Fruit fly (Drosophila melanogaster) Kc167 (cell line): ENCODE measurements around the gene Septin2.

Source experiments
- Myc ChIP-seq: fragments of >200 bp; optimal IDR thresholded peaks from 2 replicates; lab custom pipeline; 2017; ENCODE audit warnings: missing external identifiers
- Sin3A ChIP-seq: fragments of >200 bp; optimal IDR thresholded peaks from 2 replicates; lab custom pipeline; 2018; ENCODE audit warnings: missing external identifiers
- h ChIP-seq: fragments of >200 bp; optimal IDR thresholded peaks from 3 replicates; lab custom pipeline; 2018; ENCODE audit warnings: missing external identifiers
- insv ChIP-seq: fragments of >200 bp; optimal IDR thresholded peaks from 3 replicates; lab custom pipeline; 2018; ENCODE audit warnings: missing external identifiers
- psq ChIP-seq: fragments of >200 bp; optimal IDR thresholded peaks from 2 replicates; lab custom pipeline; 2017; ENCODE audit warnings: missing external identifiers
- ttk ChIP-seq: sonication (Bioruptor generic); optimal IDR thresholded peaks from 2 replicates; lab custom pipeline; 2017; ENCODE audit warnings: missing external identifiers

Septin2 gene

DNA sequence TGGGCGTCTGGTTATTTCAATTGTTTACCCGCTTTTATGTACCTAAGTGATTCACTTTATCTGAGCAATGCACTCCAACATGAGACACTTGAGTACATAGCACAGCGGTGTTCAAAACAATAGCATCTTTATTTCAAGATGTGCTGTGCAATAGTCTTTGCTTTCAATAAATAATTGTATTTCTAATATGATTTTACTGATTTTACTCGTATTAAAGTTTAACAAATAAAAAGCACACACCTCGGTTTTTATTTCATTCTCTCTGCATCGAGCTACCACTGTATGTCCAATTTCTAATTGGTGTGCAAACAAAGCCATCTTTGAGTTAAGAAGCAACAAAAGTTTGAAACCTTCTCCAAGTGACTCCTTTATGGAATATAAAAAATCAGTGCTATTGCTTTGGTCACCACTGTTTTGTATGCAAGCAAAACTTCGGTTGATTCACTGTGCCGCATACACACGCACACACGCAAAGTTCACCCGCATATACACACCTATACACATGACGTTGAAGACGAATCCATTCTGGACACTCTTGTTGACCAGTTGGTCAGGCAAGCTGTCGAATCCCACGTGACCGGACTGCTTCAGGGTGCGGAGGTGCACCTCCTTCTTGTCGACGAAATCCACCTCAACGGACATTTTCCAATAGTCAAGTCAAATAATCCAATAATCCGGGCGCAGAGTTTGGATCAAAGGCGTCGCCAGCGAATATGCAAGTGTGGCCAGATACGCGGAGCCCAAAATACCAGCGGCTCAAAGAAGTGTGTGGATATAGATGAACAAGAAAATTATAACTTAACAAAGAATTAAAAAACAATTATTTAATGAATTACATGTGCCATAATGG is at the start of gene Septin2:
TSS of gene Septin2 (minus strand) at position 727 of the 850 bp plus-strand sequence.
- TF ChIP-seq psq (no peak), Myc (lab: Kevin White, UChicago) (no peak), h (lab: Kevin White, UChicago) (no peak), insv (lab: Kevin White, UChicago) (no peak), ttk (lab: Kevin White, UChicago) (no peak)

- TF ChIP-seq psq: no peak
- TF ChIP-seq ttk (lab: Kevin White, UChicago): no peak
- TF ChIP-seq h (lab: Kevin White, UChicago): no peak
- TF ChIP-seq Sin3A (lab: Kevin White, UChicago): no peak
- TF ChIP-seq Myc (lab: Kevin White, UChicago): no peak
- no peak for TF ChIP-seq insv (lab: Kevin White, UChicago)
Measured at dm6 chr3R:20635735-20636134, 47.6 kb upstream of the Septin2 start.

dm6 chr3R:20634674-20635594 is 46.8 kb upstream of the Septin2 start, which contains the start of the genes Pi3K92E and Lrrk:
Pi3K92E (minus strand) TSS chr3R:20634732.
Lrrk (plus strand) TSS chr3R:20635480.
- TF ChIP-seq h (lab: Kevin White, UChicago) (no peak), ttk (lab: Kevin White, UChicago) (no peak), Myc (lab: Kevin White, UChicago) (no peak), insv (lab: Kevin White, UChicago) (no peak)

DNA sequence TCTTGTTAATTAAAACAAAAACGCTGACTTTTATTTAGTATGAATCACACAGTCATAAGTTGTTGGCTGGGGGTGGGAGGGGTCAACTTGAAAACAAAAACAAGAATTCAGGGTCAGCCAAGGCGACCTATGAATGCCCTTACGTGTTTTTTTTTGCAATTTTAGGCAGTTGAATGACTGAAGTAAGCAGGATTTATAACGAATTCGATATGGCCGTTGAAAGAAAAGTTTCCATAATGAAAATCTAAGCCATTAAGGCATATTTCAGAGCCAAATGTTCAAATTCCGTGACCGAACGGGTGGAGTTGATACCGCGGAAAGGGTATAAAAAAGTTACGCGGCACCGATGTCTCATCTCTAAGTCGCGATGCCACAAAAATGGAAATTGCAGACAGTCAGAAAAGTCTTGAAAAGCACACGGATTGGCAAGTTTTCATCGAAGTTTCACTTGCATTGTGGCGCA is 45.9 kb upstream of the Septin2 start:
- TF ChIP-seq ttk (lab: Kevin White, UChicago) (no peak), h (lab: Kevin White, UChicago) (no peak), insv (lab: Kevin White, UChicago) (no peak), Myc (lab: Kevin White, UChicago) (no peak), Sin3A (lab: Kevin White, UChicago) (no peak), psq (no peak)

- TF ChIP-seq ttk (lab: Kevin White, UChicago) (no peak), h (lab: Kevin White, UChicago) (no peak), insv (lab: Kevin White, UChicago) (no peak), psq (no peak), Myc (lab: Kevin White, UChicago) (no peak), Sin3A (lab: Kevin White, UChicago) (no peak)
Measured at dm6 chr3R:20626123-20626522, 38.0 kb upstream of the Septin2 start.

DNA sequence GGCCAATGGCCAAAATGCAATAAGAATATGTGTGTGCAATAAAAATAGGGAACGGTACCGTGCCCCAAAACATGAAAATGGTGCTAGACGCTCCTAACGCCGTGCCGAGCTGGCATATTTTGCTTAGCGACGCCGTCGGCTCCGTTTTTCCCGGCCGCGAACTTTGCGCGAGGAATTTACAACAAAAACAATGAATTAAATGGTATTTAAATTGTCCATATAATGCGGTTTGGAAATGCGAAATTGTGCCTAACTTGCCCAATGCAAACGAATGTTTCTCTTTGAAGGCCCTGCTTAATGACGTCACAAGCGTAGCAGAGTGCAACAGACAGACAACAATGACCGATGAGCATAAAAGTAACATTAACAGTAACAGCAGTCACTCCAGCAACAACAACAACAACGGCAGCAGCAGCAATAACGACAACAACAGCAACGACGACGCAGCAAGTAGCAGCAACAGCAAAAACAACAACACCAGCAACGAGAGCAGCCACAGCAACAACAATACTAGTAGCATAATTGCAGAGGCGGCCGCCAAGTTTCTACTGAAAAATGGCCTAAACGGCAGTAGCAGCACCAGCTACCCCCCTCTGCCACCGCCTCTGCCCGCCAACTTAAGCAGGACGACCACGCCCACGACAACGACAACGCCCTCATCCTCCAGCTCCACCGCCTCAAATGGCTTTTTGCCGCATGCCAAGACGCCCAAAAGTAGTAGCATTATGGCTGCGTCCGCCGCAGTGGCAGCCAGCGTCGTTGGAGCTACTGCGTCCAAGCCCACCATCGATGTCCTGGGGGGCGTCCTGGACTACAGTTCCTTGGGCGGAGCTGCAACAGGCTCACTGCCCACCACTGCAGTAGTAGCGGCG is 34.4 kb upstream of the Septin2 start:
- TF ChIP-seq Sin3A (lab: Kevin White, UChicago) (no peak), Myc (lab: Kevin White, UChicago) (no peak), ttk (lab: Kevin White, UChicago) (no peak), psq (no peak), insv (lab: Kevin White, UChicago) (no peak), h (lab: Kevin White, UChicago) (no peak)

- TF ChIP-seq ttk (lab: Kevin White, UChicago): no peak
- TF ChIP-seq Myc (lab: Kevin White, UChicago): no peak
- no peak for TF ChIP-seq psq
- no peak for TF ChIP-seq Sin3A (lab: Kevin White, UChicago)
- no peak for TF ChIP-seq insv (lab: Kevin White, UChicago)
- no peak for TF ChIP-seq h (lab: Kevin White, UChicago)
Measured at dm6 chr3R:20621805-20622286, 33.7 kb upstream of the Septin2 start, which contains the start of gene H. H (plus strand) TSS chr3R:20621938.

dm6 chr3R:20618947-20619346 is 30.8 kb upstream of the Septin2 start:
- TF ChIP-seq Myc (lab: Kevin White, UChicago) (no peak), psq (no peak), Sin3A (lab: Kevin White, UChicago) (no peak), ttk (lab: Kevin White, UChicago) (no peak), insv (lab: Kevin White, UChicago) (no peak), h (lab: Kevin White, UChicago) (no peak)

DNA sequence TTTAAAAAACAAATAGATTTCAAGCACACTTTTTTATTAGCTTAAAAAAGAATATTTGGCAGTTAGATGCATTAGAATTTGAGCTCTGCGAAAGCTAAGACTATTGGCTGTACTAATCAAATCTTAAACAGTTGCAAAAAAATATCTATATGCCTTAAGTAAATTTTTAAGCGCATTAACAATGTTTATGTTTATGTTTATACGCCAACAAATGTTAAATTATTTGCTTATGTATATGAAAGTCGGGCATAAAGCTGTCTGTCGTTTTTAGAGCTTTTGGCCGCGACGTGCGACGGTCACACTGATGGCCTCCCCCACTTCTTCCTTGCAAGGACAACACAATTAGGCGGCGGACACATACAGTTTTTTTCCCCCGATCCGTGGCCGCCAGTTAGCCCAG is 29.4 kb upstream of the Septin2 start, which contains the start of gene CG5466:
TSS of gene CG5466 (plus strand) at position 301 of the 400 bp plus-strand sequence.
- TF ChIP-seq Sin3A (lab: Kevin White, UChicago) (no peak), Myc (lab: Kevin White, UChicago) (no peak), ttk (lab: Kevin White, UChicago) (no peak), h (lab: Kevin White, UChicago) (no peak), insv (lab: Kevin White, UChicago) (no peak), psq (no peak)

DNA sequence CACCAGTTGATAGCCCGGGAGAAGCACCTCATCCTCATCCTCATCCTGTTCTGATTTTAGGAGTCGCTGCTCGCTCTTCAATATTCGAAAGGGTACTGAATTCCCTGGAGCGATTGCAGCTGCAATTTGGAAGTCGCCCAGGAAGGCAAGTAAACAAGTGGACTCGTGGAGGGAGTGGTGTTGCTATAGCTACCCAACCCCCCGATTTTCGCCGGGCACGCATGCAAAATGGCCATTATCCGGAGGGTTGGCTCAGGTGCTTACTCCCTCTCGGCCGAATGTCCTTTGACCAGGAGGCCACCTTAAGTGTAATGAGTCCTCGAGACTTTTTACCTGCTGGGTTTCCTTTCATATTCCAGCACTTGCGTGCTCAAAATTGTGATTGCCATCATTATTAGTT is 28.6 kb upstream of the Septin2 start, which contains the start of gene CG15923:
TSS of gene CG15923 (minus strand) at position 101 of the 400 bp plus-strand sequence.
- TF ChIP-seq insv (lab: Kevin White, UChicago) (no peak), Myc (lab: Kevin White, UChicago) (no peak), h (lab: Kevin White, UChicago) (no peak), Sin3A (lab: Kevin White, UChicago) (no peak), ttk (lab: Kevin White, UChicago) (no peak), psq (no peak)
